Fruit fly (Drosophila melanogaster) whole organism, embryonic: ENCODE results near the gene CG13601.

ENCODE experiments used
- Bgb ChIP-seq: fragments of 200-800 bp; sonication (Bioruptor generic); IDR thresholded peaks from 2 replicates; pipeline ENCODE4 v1.3.6; 2022; ENCODE audit warnings: missing biosample characterization, missing genetic modification characterization; ENCODE audit not compliant: partially characterized antibody
- CG10366 ChIP-seq: fragments of 200-800 bp; sonication (Bioruptor generic); IDR thresholded peaks from 2 replicates; pipeline ENCODE4 v1.3.6; 2022; ENCODE audit warnings: missing biosample characterization, missing genetic modification characterization
- CG12155 ChIP-seq: fragments of 200-800 bp; sonication (Bioruptor generic); optimal IDR thresholded peaks from 3 replicates; lab custom pipeline; 2016; ENCODE audit warnings: missing biosample characterization, missing genetic modification characterization
- CG12769 ChIP-seq: fragments of 200-800 bp; sonication (Bioruptor generic); optimal IDR thresholded peaks from 2 replicates; lab custom pipeline; 2019; ENCODE audit warnings: missing biosample characterization, mild to moderate bottlenecking, missing genetic modification characterization, moderate library complexity
- CG1529 ChIP-seq: fragments of 200-800 bp; sonication (Bioruptor generic); optimal IDR thresholded peaks from 3 replicates; lab custom pipeline; 2018; ENCODE audit warnings: missing biosample characterization, missing genetic modification characterization
- CG15514 ChIP-seq: fragments of 200-800 bp; sonication (Bioruptor generic); optimal IDR thresholded peaks from 3 replicates; lab custom pipeline; 2017; ENCODE audit warnings: missing biosample characterization, missing genetic modification characterization, mild to moderate bottlenecking, moderate library complexity, missing genetic modification reagents
- CG15696 ChIP-seq: fragments of 200-800 bp; sonication (Bioruptor generic); optimal IDR thresholded peaks from 2 replicates; lab custom pipeline; 2019; ENCODE audit warnings: missing biosample characterization, mild to moderate bottlenecking, missing genetic modification characterization, moderate library complexity
- CG17186 ChIP-seq: fragments of 200-800 bp; sonication (Bioruptor generic); optimal IDR thresholded peaks from 3 replicates; lab custom pipeline; 2017; ENCODE audit warnings: missing biosample characterization, missing genetic modification reagents, missing genetic modification characterization
- CG17385 ChIP-seq: fragments of 200-800 bp; sonication (Bioruptor generic); optimal IDR thresholded peaks from 3 replicates; lab custom pipeline; 2018; ENCODE audit warnings: missing biosample characterization, mild to moderate bottlenecking, missing genetic modification characterization
- CG17802 ChIP-seq: fragments of 200-800 bp; sonication (Bioruptor generic); optimal IDR thresholded peaks from 2 replicates; lab custom pipeline; 2018; ENCODE audit warnings: missing biosample characterization, mild to moderate bottlenecking, missing genetic modification characterization, moderate library complexity
- CG18262 ChIP-seq: fragments of 200-800 bp; optimal IDR thresholded peaks from 3 replicates; lab custom pipeline; 2019; ENCODE audit warnings: missing biosample characterization, mild to moderate bottlenecking, missing genetic modification characterization, moderate library complexity
- CG2116 ChIP-seq: fragments of 200-800 bp; sonication (Bioruptor generic); optimal IDR thresholded peaks from 3 replicates; lab custom pipeline; 2018; ENCODE audit warnings: missing biosample characterization, mild to moderate bottlenecking, missing genetic modification characterization
- CG2199 ChIP-seq: fragments of 200-800 bp; sonication (Bioruptor generic); IDR thresholded peaks from 3 replicates; pipeline ENCODE4 v1.3.6; 2022; ENCODE audit warnings: missing biosample characterization, missing genetic modification characterization
- CG2202 ChIP-seq: fragments of 200-800 bp; sonication (Bioruptor generic); optimal IDR thresholded peaks from 2 replicates; lab custom pipeline; 2018; ENCODE audit warnings: missing biosample characterization, mild to moderate bottlenecking, missing genetic modification characterization
- CG3281 ChIP-seq: fragments of 200-800 bp; sonication (Bioruptor generic); optimal IDR thresholded peaks from 3 replicates; lab custom pipeline; 2017; ENCODE audit warnings: missing biosample characterization, mild to moderate bottlenecking, missing genetic modification characterization
- CG34376 ChIP-seq: fragments of 200-800 bp; sonication (Bioruptor generic); optimal IDR thresholded peaks from 2 replicates; lab custom pipeline; 2018; ENCODE audit warnings: missing biosample characterization, mild to moderate bottlenecking, missing genetic modification characterization
- CG43689 ChIP-seq: fragments of 200-800 bp; sonication (Bioruptor generic); IDR thresholded peaks from 2 replicates; pipeline ENCODE4 v1.3.6; 2022; ENCODE audit warnings: missing biosample characterization, missing genetic modification characterization
- CG4820 ChIP-seq: fragments of 200-800 bp; sonication (Bioruptor generic); optimal IDR thresholded peaks from 3 replicates; lab custom pipeline; 2016; ENCODE audit warnings: missing biosample characterization, missing genetic modification characterization
- CG6683 ChIP-seq: fragments of 200-800 bp; sonication (Bioruptor generic); optimal IDR thresholded peaks from 2 replicates; lab custom pipeline; 2017; ENCODE audit warnings: missing biosample characterization, mild to moderate bottlenecking, missing genetic modification characterization, missing genetic modification reagents
- CG6765 ChIP-seq: fragments of 200-800 bp; sonication (Bioruptor generic); optimal IDR thresholded peaks from 3 replicates; lab custom pipeline; 2017; ENCODE audit warnings: missing biosample characterization, mild to moderate bottlenecking, missing genetic modification characterization
- CG8944 ChIP-seq: fragments of 200-800 bp; sonication (Bioruptor generic); optimal IDR thresholded peaks from 3 replicates; lab custom pipeline; 2016; ENCODE audit warnings: missing biosample characterization, missing genetic modification characterization
- Dfd ChIP-seq, 2 experiments: fragments of >200 bp; optimal IDR thresholded peaks; 2 replicates each; lab custom pipeline; 2017; ENCODE audit warnings: missing biosample characterization in 2 of 2, missing genetic modification characterization in 2 of 2
- Dip3 ChIP-seq: fragments of 200-800 bp; sonication (Bioruptor generic); optimal IDR thresholded peaks from 3 replicates; lab custom pipeline; 2016; ENCODE audit warnings: missing biosample characterization, missing genetic modification characterization
- Dll ChIP-seq: fragments of 200-800 bp; sonication (Bioruptor generic); IDR thresholded peaks from 4 replicates; pipeline ENCODE4 v1.3.6; 2022; ENCODE audit warnings: missing biosample characterization, missing genetic modification characterization; ENCODE audit not compliant: partially characterized antibody
- Dref ChIP-seq: fragments of 200-800 bp; sonication (Bioruptor generic); IDR thresholded peaks from 2 replicates; pipeline ENCODE4 v1.3.6; 2022; ENCODE audit warnings: missing biosample characterization, missing genetic modification characterization
- ERR ChIP-seq: fragments of 200-800 bp; sonication (Bioruptor generic); optimal IDR thresholded peaks from 2 replicates; lab custom pipeline; 2016; ENCODE audit warnings: missing biosample characterization, missing genetic modification characterization
- Elba2 ChIP-seq: fragments of 200-800 bp; sonication (Bioruptor generic); optimal IDR thresholded peaks from 3 replicates; lab custom pipeline; 2016; ENCODE audit warnings: missing biosample characterization, missing genetic modification characterization
- Ets65A ChIP-seq: fragments of 200-800 bp; sonication (Bioruptor generic); peaks from one replicate; lab custom pipeline; 2016; ENCODE audit warnings: missing biosample characterization, missing genetic modification characterization
- Fer2 ChIP-seq: fragments of 200-800 bp; sonication (Bioruptor generic); optimal IDR thresholded peaks from 2 replicates; lab custom pipeline; 2018; ENCODE audit warnings: missing biosample characterization, mild to moderate bottlenecking, missing genetic modification characterization, moderate library complexity
- Max ChIP-seq: fragments of 200-800 bp; sonication (Bioruptor generic); optimal IDR thresholded peaks from 2 replicates; lab custom pipeline; 2016; ENCODE audit warnings: missing biosample characterization, mild to moderate bottlenecking, missing genetic modification characterization
- Neu2 ChIP-seq: fragments of 200-800 bp; sonication (Bioruptor generic); optimal IDR thresholded peaks from 3 replicates; lab custom pipeline; 2016; ENCODE audit warnings: missing biosample characterization, missing genetic modification characterization, borderline replicate concordance
- Oaz ChIP-seq: fragments of 200-800 bp; sonication (Bioruptor generic); IDR thresholded peaks from 2 replicates; pipeline ENCODE4 v1.3.6; 2022; ENCODE audit warnings: missing biosample characterization, missing genetic modification characterization
- Stat92E ChIP-seq, 3 experiments: fragments of >200 bp in 2 of 3; fragments of 200-800 bp in 1 of 3; sonication (Bioruptor generic) in 1 of 3; optimal IDR thresholded peaks; 2 replicates each; lab custom pipeline; 2017 to 2019; ENCODE audit warnings: missing biosample characterization in 3 of 3, missing genetic modification characterization in 3 of 3, mild to moderate bottlenecking in 1 of 3, moderate library complexity in 1 of 3
- ase ChIP-seq: fragments of 200-800 bp; sonication (Bioruptor generic); IDR thresholded peaks from 3 replicates; pipeline ENCODE4 v1.3.6; 2022; ENCODE audit warnings: missing biosample characterization, missing genetic modification characterization
- chinmo ChIP-seq: fragments of 200-800 bp; sonication (Bioruptor generic); IDR thresholded peaks from 4 replicates; pipeline ENCODE4 v1.3.6; 2022; ENCODE audit warnings: missing biosample characterization, missing genetic modification characterization; ENCODE audit not compliant: partially characterized antibody
- emc ChIP-seq: fragments of 200-800 bp; sonication (Bioruptor generic); optimal IDR thresholded peaks from 2 replicates; lab custom pipeline; 2016; ENCODE audit warnings: missing biosample characterization, missing genetic modification characterization
- gt ChIP-seq: fragments of 200-800 bp; sonication (Bioruptor generic); IDR thresholded peaks from 2 replicates; pipeline ENCODE4 v1.3.6; 2022; ENCODE audit warnings: missing biosample characterization, missing genetic modification characterization
- hkb ChIP-seq, 2 experiments: fragments of 200-800 bp in 1 of 2; fragments of >200 bp in 1 of 2; sonication (Bioruptor generic) in 1 of 2; IDR thresholded peaks in 1 of 2; optimal IDR thresholded peaks in 1 of 2; 2 replicates each; pipeline versions ENCODE4 v1.3.6 to Lab custom; 2017 to 2022; ENCODE audit warnings: missing biosample characterization in 1 of 2, missing genetic modification characterization in 1 of 2
- insv ChIP-seq, 2 experiments: fragments of 200-800 bp; sonication (Bioruptor generic); optimal IDR thresholded peaks; 3 replicates each; lab custom pipeline; 2016 to 2018; ENCODE audit warnings: missing biosample characterization in 2 of 2, missing genetic modification characterization in 2 of 2
- maf-S ChIP-seq: fragments of 200-800 bp; sonication (Bioruptor generic); optimal IDR thresholded peaks from 2 replicates; lab custom pipeline; 2016; ENCODE audit warnings: missing biosample characterization, missing genetic modification characterization
- nmo ChIP-seq: fragments of 200-800 bp; sonication (Bioruptor generic); optimal IDR thresholded peaks from 2 replicates; lab custom pipeline; 2018; ENCODE audit warnings: missing biosample characterization, mild to moderate bottlenecking, missing genetic modification characterization, moderate library complexity
- nom ChIP-seq: fragments of 200-800 bp; sonication (Bioruptor generic); optimal IDR thresholded peaks from 2 replicates; lab custom pipeline; 2017; ENCODE audit warnings: missing biosample characterization, missing genetic modification characterization, mild to moderate bottlenecking, moderate library complexity, missing genetic modification reagents
- oc ChIP-seq: fragments of 200-800 bp; sonication (Bioruptor generic); optimal IDR thresholded peaks from 2 replicates; lab custom pipeline; 2018; ENCODE audit warnings: missing biosample characterization, mild to moderate bottlenecking, missing genetic modification characterization, moderate library complexity
- odd ChIP-seq: fragments of 200-800 bp; sonication (Bioruptor generic); optimal IDR thresholded peaks from 2 replicates; lab custom pipeline; 2017; ENCODE audit warnings: missing biosample characterization, mild to moderate bottlenecking, missing genetic modification characterization
- pzg ChIP-seq: fragments of 200-800 bp; sonication (Bioruptor generic); optimal IDR thresholded peaks from 3 replicates; lab custom pipeline; 2018; ENCODE audit warnings: missing biosample characterization, mild to moderate bottlenecking, missing genetic modification characterization, moderate library complexity
- rib ChIP-seq: fragments of 200-800 bp; sonication (Bioruptor generic); IDR thresholded peaks from 2 replicates; pipeline ENCODE4 v1.3.6; 2022; ENCODE audit warnings: missing biosample characterization, missing genetic modification characterization
- stc ChIP-seq: fragments of 200-800 bp; sonication (Bioruptor generic); IDR thresholded peaks from 2 replicates; pipeline ENCODE4 v1.3.6; 2022; ENCODE audit warnings: missing biosample characterization, missing genetic modification characterization
- sug ChIP-seq: fragments of 200-800 bp; optimal IDR thresholded peaks from 2 replicates; lab custom pipeline; 2019; ENCODE audit warnings: missing biosample characterization, mild to moderate bottlenecking, missing genetic modification characterization, moderate library complexity
- toy ChIP-seq: fragments of 200-800 bp; sonication (Bioruptor generic); IDR thresholded peaks from 2 replicates; pipeline ENCODE4 v1.3.6; 2022; ENCODE audit warnings: missing biosample characterization, missing genetic modification characterization
- tx ChIP-seq: fragments of 200-800 bp; sonication (Bioruptor generic); optimal IDR thresholded peaks from 2 replicates; lab custom pipeline; 2016; ENCODE audit warnings: missing biosample characterization, missing genetic modification characterization
- unc-4 ChIP-seq: fragments of 200-800 bp; sonication (Bioruptor generic); IDR thresholded peaks from 2 replicates; pipeline ENCODE4 v1.3.6; 2022; ENCODE audit warnings: missing biosample characterization, missing genetic modification characterization; ENCODE audit not compliant: partially characterized antibody

Gene CG13601

DNA sequence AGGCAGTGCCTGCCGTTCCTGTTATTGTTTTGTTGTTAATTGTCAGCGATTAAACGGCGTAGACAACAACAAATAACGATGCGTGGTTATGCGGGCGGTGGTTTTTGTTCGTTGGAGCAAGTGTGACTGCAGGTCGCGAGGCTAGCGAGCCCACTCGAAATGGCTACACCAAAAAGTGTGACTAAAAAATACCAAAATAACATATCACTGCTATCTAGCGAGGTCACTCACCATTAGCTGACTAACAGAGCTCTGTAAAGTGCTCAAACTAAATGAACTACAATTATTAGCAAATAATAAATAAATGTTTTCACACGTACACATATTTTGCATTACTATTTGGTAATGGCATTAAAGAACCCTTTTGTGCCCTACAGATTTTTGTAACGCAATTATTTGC lies 37.5 kb downstream of the CG13601 start, which contains the start of gene Pli (continued):
- TF ChIP-seq ERR (GFP tag; lab: Kevin White, UChicago) (no peak), Dfd (GFP tag; optimal IDR thresholded peaks at IDR 0.05; lab: Kevin White, UChicago) (no peak), stc (no peak), Bgb (GFP tag; lab: Robert Waterston, UW) (no peak), toy (GFP tag; lab: Robert Waterston, UW) (no peak), Ets65A (GFP tag; lab: Kevin White, UChicago) (peak; percentile 28), rib (no peak), CG4820 (GFP tag; lab: Kevin White, UChicago) (no peak), CG10366 (GFP tag; lab: Robert Waterston, UW) (no peak), Max (GFP tag; lab: Kevin White, UChicago) (no peak), Dref (GFP tag; lab: Robert Waterston, UW) (no peak), unc-4 (no peak), Dll (GFP tag; lab: Robert Waterston, UW) (no peak), CG17186 (peak; percentile 41), CG2116 (GFP tag; lab: Kevin White, UChicago) (no peak), CG8944 (GFP tag; lab: Kevin White, UChicago) (no peak), gt (GFP tag; lab: Robert Waterston, UW) (no peak), CG17385 (peak; percentile 7), CG6765 (no peak), CG12769 (peak; percentile 34), odd (GFP tag; lab: Kevin White, UChicago) (no peak), oc (tag; lab: Kevin White, UChicago) (no peak), insv (GFP tag; optimal IDR thresholded peaks at IDR 0.05; lab: Kevin White, UChicago) (peak in 1 of 2 experiments; percentile 48), CG12155 (no peak), ase (GFP tag; lab: Robert Waterston, UW) (no peak), Oaz (GFP tag; lab: Robert Waterston, UW) (no peak), CG15514 (GFP tag; lab: Kevin White, UChicago) (peak; percentile 91), Fer2 (tag; lab: Kevin White, UChicago) (no peak), sug (peak; percentile 58), CG1529 (GFP tag; lab: Kevin White, UChicago) (no peak), CG2202 (tag; lab: Kevin White, UChicago) (no peak), CG43689 (GFP tag; lab: Robert Waterston, UW) (no peak), hkb (optimal IDR thresholded peaks at IDR 0.05; lab: Kevin White, UChicago) (peak; percentile 6), hkb (GFP tag; IDR thresholded peaks at IDR 0.05; lab: Robert Waterston, UW) (no peak), CG17802 (tag; lab: Kevin White, UChicago) (no peak), emc (GFP tag; lab: Kevin White, UChicago) (no peak), CG34376 (GFP tag; lab: Kevin White, UChicago) (peak; percentile 11), pzg (GFP tag; lab: Kevin White, UChicago) (peak; percentile 98), chinmo (no peak), nom (GFP tag; lab: Kevin White, UChicago) (peak; percentile 76), CG2199 (GFP tag; lab: Robert Waterston, UW) (no peak), Stat92E (GFP tag; optimal IDR thresholded peaks at IDR 0.05; lab: Kevin White, UChicago) (peak in 1 of 3 experiments; percentile 68), Dip3 (GFP tag; lab: Kevin White, UChicago) (no peak), CG18262 (tag; lab: Kevin White, UChicago) (no peak), Elba2 (GFP tag; lab: Kevin White, UChicago) (no peak), tx (GFP tag; lab: Kevin White, UChicago) (no peak), CG3281 (GFP tag; lab: Kevin White, UChicago) (no peak), nmo (GFP tag; lab: Kevin White, UChicago) (peak; percentile 68), Neu2 (GFP tag; lab: Kevin White, UChicago) (no peak), maf-S (GFP tag; lab: Kevin White, UChicago) (no peak), CG15696 (no peak), CG6683 (no peak)
